Worm (Caenorhabditis elegans) whole organism, late embryonic: ENCODE results near the gene ZK632.12.
A peak's percentile ranks its signal among the peaks of the same experiment; 100 is the strongest.

Experiments
- C08G9.2 ChIP-seq: sonication (generic microtip); optimal IDR thresholded peaks from 2 replicates; lab custom pipeline; 2016; ENCODE audit warnings: mild to moderate bottlenecking, missing genetic modification characterization, moderate library complexity, missing compliant biosample characterization
- C38D4.7 ChIP-seq: fragments of 200-800 bp; sonication (Bioruptor generic); optimal IDR thresholded peaks from 2 replicates; lab custom pipeline; 2018; ENCODE audit warnings: mild to moderate bottlenecking, missing genetic modification characterization, moderate library complexity, missing compliant biosample characterization
- F13H6.1 ChIP-seq: sonication (generic microtip); optimal IDR thresholded peaks from 2 replicates; lab custom pipeline; 2016; ENCODE audit warnings: missing genetic modification characterization, missing compliant biosample characterization
- K02D7.2 ChIP-seq: sonication (generic microtip); optimal IDR thresholded peaks from 2 replicates; lab custom pipeline; 2017; ENCODE audit warnings: mild to moderate bottlenecking, missing genetic modification characterization, missing compliant biosample characterization
- T23F11.4 ChIP-seq: fragments of 200-800 bp; sonication (Bioruptor generic); optimal IDR thresholded peaks from 2 replicates; lab custom pipeline; 2018; ENCODE audit warnings: mild to moderate bottlenecking, missing genetic modification characterization, missing compliant biosample characterization
- ahr-1 ChIP-seq: sonication (generic microtip); optimal IDR thresholded peaks from 2 replicates; lab custom pipeline; 2016; ENCODE audit warnings: missing genetic modification characterization, missing compliant biosample characterization
- ama-1 ChIP-seq: fragments of 150-350 bp; optimal IDR thresholded peaks from 2 replicates; lab custom pipeline; 2014
- ceh-19 ChIP-seq: fragments of 200-800 bp; sonication (Bioruptor generic); optimal IDR thresholded peaks from 2 replicates; lab custom pipeline; 2018; ENCODE audit warnings: mild to moderate bottlenecking, missing genetic modification characterization, missing compliant biosample characterization
- ceh-2 ChIP-seq: sonication (generic microtip); optimal IDR thresholded peaks from 2 replicates; lab custom pipeline; 2016; ENCODE audit warnings: missing genotype, missing genetic modification characterization, missing compliant biosample characterization
- ceh-22 ChIP-seq: sonication (generic microtip); optimal IDR thresholded peaks from 2 replicates; lab custom pipeline; 2017; ENCODE audit warnings: missing biosample characterization, missing genetic modification characterization
- ceh-24 ChIP-seq: sonication (generic microtip); optimal IDR thresholded peaks from 2 replicates; lab custom pipeline; 2016; ENCODE audit warnings: mild to moderate bottlenecking, missing genetic modification characterization, missing compliant biosample characterization
- ceh-31 ChIP-seq: sonication (generic microtip); optimal IDR thresholded peaks from 2 replicates; lab custom pipeline; 2016; ENCODE audit warnings: missing genetic modification characterization, missing compliant biosample characterization
- ceh-34 ChIP-seq: sonication (generic microtip); optimal IDR thresholded peaks from 2 replicates; lab custom pipeline; 2016; ENCODE audit warnings: mild to moderate bottlenecking, missing genetic modification characterization, missing compliant biosample characterization
- ceh-45 ChIP-seq: fragments of 200-800 bp; sonication (Bioruptor generic); IDR thresholded peaks from 2 replicates; pipeline ENCODE4 v1.3.6; 2022; ENCODE audit warnings: missing genetic modification reagents, missing genetic modification characterization, missing compliant biosample characterization
- ceh-48 ChIP-seq: sonication (generic microtip); optimal IDR thresholded peaks from 2 replicates; lab custom pipeline; 2016; ENCODE audit warnings: missing genetic modification characterization, inconsistent platforms, missing compliant biosample characterization
- ceh-6 ChIP-seq: fragments of 200-800 bp; sonication (Bioruptor generic); optimal IDR thresholded peaks from 2 replicates; lab custom pipeline; 2018; ENCODE audit warnings: mild to moderate bottlenecking, missing genetic modification characterization, missing compliant biosample characterization
- ceh-9 ChIP-seq: sonication (generic microtip); optimal IDR thresholded peaks from 2 replicates; lab custom pipeline; 2016; ENCODE audit warnings: mild to moderate bottlenecking, missing genetic modification characterization, inconsistent platforms, missing compliant biosample characterization
- elt-2 ChIP-seq: sonication (generic microtip); optimal IDR thresholded peaks from 2 replicates; lab custom pipeline; 2016; ENCODE audit warnings: missing genetic modification reagents, missing genetic modification characterization, missing compliant biosample characterization
- fkh-10 ChIP-seq: fragments of 150-350 bp; optimal IDR thresholded peaks from 2 replicates; lab custom pipeline; 2014; ENCODE audit warnings: missing biosample characterization, missing genetic modification reagents, missing genetic modification characterization
- fkh-6 ChIP-seq: sonication (generic microtip); optimal IDR thresholded peaks from 2 replicates; lab custom pipeline; 2016; ENCODE audit warnings: missing genetic modification characterization, missing compliant biosample characterization
- gmeb-2 ChIP-seq: sonication (generic microtip); optimal IDR thresholded peaks from 2 replicates; lab custom pipeline; 2016; ENCODE audit warnings: missing genetic modification characterization, inconsistent platforms, missing compliant biosample characterization
- hlh-15 ChIP-seq: sonication (generic microtip); optimal IDR thresholded peaks from 2 replicates; lab custom pipeline; 2016; ENCODE audit warnings: missing genetic modification characterization, missing compliant biosample characterization
- hlh-8 ChIP-seq: sonication (generic microtip); optimal IDR thresholded peaks from 2 replicates; lab custom pipeline; 2016; ENCODE audit warnings: missing genotype, missing genetic modification characterization, missing compliant biosample characterization
- lin-11 ChIP-seq: fragments of 200-800 bp; sonication (Bioruptor generic); optimal IDR thresholded peaks from 2 replicates; lab custom pipeline; 2018; ENCODE audit warnings: mild to moderate bottlenecking, missing genetic modification characterization, missing compliant biosample characterization
- nhr-11 ChIP-seq: fragments of 150-350 bp; optimal IDR thresholded peaks from 2 replicates; lab custom pipeline; 2014; ENCODE audit warnings: missing biosample characterization, missing genetic modification characterization
- odd-2 ChIP-seq: sonication (generic microtip); optimal IDR thresholded peaks from 2 replicates; lab custom pipeline; 2017; ENCODE audit warnings: antibody characterized with exemption, mild to moderate bottlenecking, missing genetic modification characterization, missing compliant biosample characterization
- pat-9 ChIP-seq: fragments of 200-800 bp; sonication (Bioruptor generic); optimal IDR thresholded peaks from 2 replicates; lab custom pipeline; 2018; ENCODE audit warnings: mild to moderate bottlenecking, missing genetic modification characterization, moderate library complexity, missing compliant biosample characterization
- pqm-1 ChIP-seq: sonication (generic microtip); optimal IDR thresholded peaks from 2 replicates; lab custom pipeline; 2016; ENCODE audit warnings: missing genetic modification characterization, missing compliant biosample characterization
- pros-1 ChIP-seq: fragments of 150-350 bp; optimal IDR thresholded peaks from 2 replicates; lab custom pipeline; 2014; ENCODE audit warnings: missing biosample characterization, missing genetic modification reagents, missing genetic modification characterization
- sox-2 ChIP-seq: fragments of 200-800 bp; sonication (Bioruptor generic); IDR thresholded peaks from 2 replicates; pipeline ENCODE4 v1.3.6; 2022; ENCODE audit warnings: missing genetic modification reagents, missing genetic modification characterization, missing compliant biosample characterization
- sox-4 ChIP-seq: sonication (generic microtip); optimal IDR thresholded peaks from 2 replicates; lab custom pipeline; 2017; ENCODE audit warnings: mild to moderate bottlenecking, missing genetic modification characterization, inconsistent platforms, missing compliant biosample characterization
- syd-9 ChIP-seq: sonication (generic microtip); optimal IDR thresholded peaks from 2 replicates; lab custom pipeline; 2016; ENCODE audit warnings: mild to moderate bottlenecking, missing genetic modification characterization, moderate library complexity, missing compliant biosample characterization
- tbx-7 ChIP-seq: sonication (generic microtip); optimal IDR thresholded peaks from 2 replicates; lab custom pipeline; 2016; ENCODE audit warnings: missing genotype, missing genetic modification characterization, missing compliant biosample characterization
- unc-3 ChIP-seq, 2 experiments: fragments of 200-800 bp in 1 of 2; sonication (Bioruptor generic) in 1 of 2; sonication (generic microtip) in 1 of 2; conservative IDR thresholded peaks in 1 of 2; optimal IDR thresholded peaks in 1 of 2; 2 replicates each; pipeline versions ENCODE4 v1.3.6 to Lab custom; 2016 to 2022; ENCODE audit warnings: missing compliant biosample characterization in 2 of 2, missing genetic modification characterization in 2 of 2, missing genetic modification reagents in 1 of 2
- unc-55 ChIP-seq: sonication (generic microtip); optimal IDR thresholded peaks from 2 replicates; lab custom pipeline; 2017; ENCODE audit warnings: missing biosample characterization, missing genetic modification reagents, missing genetic modification characterization
- unc-86 ChIP-seq: sonication (generic microtip); optimal IDR thresholded peaks from 2 replicates; lab custom pipeline; 2016; ENCODE audit warnings: missing genetic modification characterization, missing compliant biosample characterization
- ztf-16 ChIP-seq: sonication (generic microtip); optimal IDR thresholded peaks from 2 replicates; lab custom pipeline; 2017; ENCODE audit warnings: missing genetic modification characterization, missing compliant biosample characterization

ZK632.12 gene

DNA sequence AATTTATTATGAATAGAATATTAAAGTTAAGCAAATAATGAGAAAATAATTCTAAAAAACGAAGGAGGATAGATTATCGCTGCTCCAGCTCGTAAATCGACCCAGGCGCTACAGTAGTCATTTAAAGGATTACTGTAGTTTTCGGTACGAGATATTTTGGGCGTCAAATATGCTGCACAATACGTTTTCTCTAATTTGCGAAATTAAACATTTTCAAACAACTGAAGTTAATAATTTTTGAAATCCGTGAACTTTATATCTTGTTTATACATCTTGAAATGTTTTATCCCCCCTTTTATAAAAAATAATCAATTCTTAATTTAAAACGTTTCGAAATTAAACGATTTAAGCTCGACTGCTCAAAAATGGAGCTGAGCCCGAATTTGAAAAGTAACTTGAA, 15.5 kb downstream of the ZK632.12 start, which contains the start of gene K11H3.2:
K11H3.2 (plus strand) TSS at position 301 of the 400 bp plus-strand sequence.
- TF ChIP-seq unc-55 (no peak), ztf-16 (tag; lab: Kevin White, UChicago) (no peak), sox-4 (no peak), ahr-1 (tag; lab: Kevin White, UChicago) (no peak), C08G9.2 (tag; lab: Kevin White, UChicago) (no peak), ceh-45 (GFP tag; lab: Robert Waterston, UW) (no peak), pat-9 (tag; lab: Kevin White, UChicago) (no peak), K02D7.2 (tag; lab: Kevin White, UChicago) (no peak), ceh-9 (tag; lab: Kevin White, UChicago) (no peak), ceh-24 (tag; lab: Kevin White, UChicago) (no peak), gmeb-2 (tag; lab: Kevin White, UChicago) (no peak), ceh-19 (GFP tag; lab: Kevin White, UChicago) (no peak), unc-86 (tag; lab: Kevin White, UChicago) (no peak), C38D4.7 (GFP tag; lab: Kevin White, UChicago) (no peak)
- TF ChIP-seq, all 69 proteins: peak for 0

DNA sequence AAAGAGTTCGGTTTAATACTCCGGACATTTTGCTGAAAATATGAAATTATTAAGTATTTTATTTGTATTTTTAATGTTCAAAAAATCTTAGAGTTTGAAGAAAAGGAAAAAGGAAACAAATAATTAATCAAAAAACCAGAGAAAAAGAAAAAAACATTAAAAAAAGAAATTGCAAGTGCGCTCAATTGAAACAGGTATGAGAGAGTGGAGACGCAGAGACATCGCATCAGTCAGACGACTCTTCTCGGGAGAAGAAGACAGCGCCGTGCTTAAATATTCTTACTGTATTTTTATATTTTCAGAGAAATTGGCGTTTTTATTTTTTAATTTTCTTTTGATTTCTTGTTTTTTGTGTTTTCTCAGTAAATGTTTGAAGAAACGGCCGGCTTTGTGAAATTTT, 17.5 kb downstream of the ZK632.12 start, which contains the start of gene mrpl-36:
mrpl-36 (minus strand) TSS at position 34 of the 400 bp plus-strand sequence.
- TF ChIP-seq pros-1 (tag; lab: Kevin White, UChicago) (no peak), ama-1 (no peak), fkh-6 (tag; lab: Kevin White, UChicago) (no peak), ceh-34 (tag; lab: Kevin White, UChicago) (no peak), unc-55 (peak; percentile 11), ceh-6 (no peak), odd-2 (no peak), T23F11.4 (GFP tag; lab: Kevin White, UChicago) (no peak)
- TF ChIP-seq, all 69 proteins: peak for 1

DNA sequence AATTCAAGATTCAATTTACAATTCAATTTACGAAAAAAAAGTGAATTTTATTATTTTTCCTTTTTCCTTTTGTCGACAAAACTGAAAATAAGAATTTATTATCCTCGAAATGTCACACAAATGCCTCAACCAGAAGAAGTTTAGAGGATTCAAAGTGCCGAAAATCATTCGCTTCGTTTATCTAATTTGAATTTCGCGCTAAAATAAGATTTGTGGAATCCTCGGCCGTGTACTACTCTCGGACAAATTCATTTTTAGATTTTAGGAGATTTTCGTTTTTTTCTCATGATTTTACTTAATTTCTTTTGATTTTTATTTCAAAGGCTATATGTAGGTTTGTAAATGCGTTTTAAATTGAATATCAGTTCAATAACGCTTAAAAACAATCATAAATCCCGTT, 18.0 kb downstream of the ZK632.12 start:
- TF ChIP-seq C08G9.2 (tag; lab: Kevin White, UChicago): no peak
- no peak for TF ChIP-seq F13H6.1 (tag; lab: Kevin White, UChicago)
- no peak for TF ChIP-seq ceh-24 (tag; lab: Kevin White, UChicago)
- TF ChIP-seq ztf-16 (tag; lab: Kevin White, UChicago): no peak
- TF ChIP-seq pqm-1: no peak
- TF ChIP-seq lin-11 (tag; lab: Kevin White, UChicago): no peak
- TF ChIP-seq elt-2 (tag; lab: Kevin White, UChicago): no peak
- no peak for TF ChIP-seq nhr-11 (tag; lab: Kevin White, UChicago)
- TF ChIP-seq fkh-10: no peak
- no peak for TF ChIP-seq tbx-7 (tag; lab: Kevin White, UChicago)
- no peak for TF ChIP-seq ceh-22
- TF ChIP-seq ceh-48: no peak
- no peak for TF ChIP-seq ceh-2 (tag; lab: Kevin White, UChicago)
- TF ChIP-seq hlh-15 (tag; lab: Kevin White, UChicago): no peak
- no peak for TF ChIP-seq ceh-31 (tag; lab: Kevin White, UChicago)
- TF ChIP-seq unc-3 (GFP tag; conservative IDR thresholded peaks at IDR 0.05; lab: Robert Waterston, UW): no peak
- no peak for TF ChIP-seq unc-3 (tag; optimal IDR thresholded peaks at IDR 0.05; lab: Kevin White, UChicago)
- no peak for TF ChIP-seq syd-9

DNA sequence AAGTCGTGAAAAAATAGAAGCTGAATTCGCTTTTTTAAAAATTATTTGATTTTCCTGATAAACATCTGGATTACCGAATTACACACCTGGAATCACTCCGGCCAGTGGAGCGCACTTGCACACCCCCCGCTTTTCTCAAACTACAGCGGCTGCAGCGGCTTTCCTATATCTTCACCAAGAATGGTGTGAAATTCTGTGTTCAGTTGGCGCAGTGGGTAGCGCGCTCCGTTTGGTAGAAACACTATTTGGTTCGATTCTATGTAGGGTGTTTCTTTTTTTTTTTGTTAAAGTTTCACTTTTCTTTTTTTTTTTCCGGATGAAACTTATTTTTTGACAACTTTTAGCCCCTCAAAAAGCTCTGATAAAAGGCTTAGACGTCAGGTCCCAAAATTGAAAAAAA, 18.5 kb downstream of the ZK632.12 start:
- TF ChIP-seq sox-2: peak; percentile 31; the same call in 1 of the 2 replicates
- TF ChIP-seq hlh-8: peak; percentile 8
